Fruit fly (Drosophila melanogaster) whole organism, embryonic: Measurements from ENCODE around the gene RpS8.

ENCODE experiments used
- Atf3 ChIP-seq: fragments of 200-800 bp; sonication (Bioruptor generic); optimal IDR thresholded peaks from 3 replicates; lab custom pipeline; 2016; ENCODE audit warnings: missing biosample characterization, missing genetic modification characterization
- Bgb ChIP-seq: fragments of 200-800 bp; sonication (Bioruptor generic); IDR thresholded peaks from 2 replicates; pipeline ENCODE4 v1.3.6; 2022; ENCODE audit warnings: missing biosample characterization, missing genetic modification characterization; ENCODE audit not compliant: partially characterized antibody
- CG10543 ChIP-seq: fragments of 200-800 bp; sonication (Bioruptor generic); optimal IDR thresholded peaks from 3 replicates; lab custom pipeline; 2017; ENCODE audit warnings: missing biosample characterization, mild to moderate bottlenecking, missing genetic modification characterization, moderate library complexity
- CG11093 ChIP-seq: fragments of 200-800 bp; sonication (Bioruptor generic); IDR thresholded peaks from 3 replicates; pipeline ENCODE4 v1.3.6; 2022; ENCODE audit warnings: missing biosample characterization, missing genetic modification characterization
- CG11723 ChIP-seq: fragments of 200-800 bp; sonication (Bioruptor generic); optimal IDR thresholded peaks from 2 replicates; lab custom pipeline; 2017; ENCODE audit warnings: missing biosample characterization, mild to moderate bottlenecking, missing genetic modification characterization
- CG12299 ChIP-seq: fragments of 200-800 bp; sonication (Bioruptor generic); optimal IDR thresholded peaks from 2 replicates; lab custom pipeline; 2018; ENCODE audit warnings: missing biosample characterization, mild to moderate bottlenecking, missing genetic modification characterization
- CG12769 ChIP-seq: fragments of 200-800 bp; sonication (Bioruptor generic); optimal IDR thresholded peaks from 2 replicates; lab custom pipeline; 2019; ENCODE audit warnings: missing biosample characterization, mild to moderate bottlenecking, missing genetic modification characterization, moderate library complexity
- CG13287 ChIP-seq: fragments of 200-800 bp; sonication (Bioruptor generic); IDR thresholded peaks from 2 replicates; pipeline ENCODE4 v1.3.6; 2022; ENCODE audit warnings: missing biosample characterization, missing genetic modification characterization; ENCODE audit not compliant: partially characterized antibody
- CG15073 ChIP-seq: fragments of 200-800 bp; sonication (Bioruptor generic); optimal IDR thresholded peaks from 2 replicates; lab custom pipeline; 2016; ENCODE audit warnings: missing biosample characterization, missing genetic modification characterization
- CG1529 ChIP-seq: fragments of 200-800 bp; sonication (Bioruptor generic); optimal IDR thresholded peaks from 3 replicates; lab custom pipeline; 2018; ENCODE audit warnings: missing biosample characterization, missing genetic modification characterization
- CG16779 ChIP-seq: fragments of 200-800 bp; sonication (Bioruptor generic); IDR thresholded peaks from 2 replicates; pipeline ENCODE4 v1.3.6; 2022; ENCODE audit warnings: missing biosample characterization, missing genetic modification characterization
- CG16813 ChIP-seq: fragments of 200-800 bp; sonication (Bioruptor generic); IDR thresholded peaks from 3 replicates; pipeline ENCODE4 v1.3.6; 2022; ENCODE audit warnings: missing biosample characterization, missing genetic modification characterization; ENCODE audit not compliant: partially characterized antibody
- CG2875 ChIP-seq: fragments of 200-800 bp; sonication (Bioruptor generic); optimal IDR thresholded peaks from 2 replicates; lab custom pipeline; 2017; ENCODE audit warnings: missing biosample characterization, mild to moderate bottlenecking, missing genetic modification characterization, missing genetic modification reagents
- CG31365 ChIP-seq: fragments of 200-800 bp; sonication (Bioruptor generic); optimal IDR thresholded peaks from 2 replicates; lab custom pipeline; 2018; ENCODE audit warnings: missing biosample characterization, mild to moderate bottlenecking, missing genetic modification characterization
- CG32772 ChIP-seq: fragments of 200-800 bp; sonication (Bioruptor generic); IDR thresholded peaks from 2 replicates; pipeline ENCODE4 v1.3.6; 2022; ENCODE audit warnings: missing biosample characterization, missing genetic modification characterization
- CG42726 ChIP-seq: fragments of 200-800 bp; sonication (Bioruptor generic); IDR thresholded peaks from 2 replicates; pipeline ENCODE4 v1.3.6; 2022; ENCODE audit warnings: missing biosample characterization, missing genetic modification characterization; ENCODE audit not compliant: partially characterized antibody
- CG6813 ChIP-seq: fragments of 200-800 bp; sonication (Bioruptor generic); optimal IDR thresholded peaks from 2 replicates; lab custom pipeline; 2017; ENCODE audit warnings: missing biosample characterization, missing genetic modification characterization, mild to moderate bottlenecking, moderate library complexity, missing genetic modification reagents
- CG7745 ChIP-seq: fragments of 200-800 bp; sonication (Bioruptor generic); optimal IDR thresholded peaks from 2 replicates; lab custom pipeline; 2018; ENCODE audit warnings: missing biosample characterization, mild to moderate bottlenecking, missing genetic modification characterization, moderate library complexity
- D19A ChIP-seq: fragments of 200-800 bp; optimal IDR thresholded peaks from 3 replicates; lab custom pipeline; 2019; ENCODE audit warnings: missing biosample characterization, mild to moderate bottlenecking, missing genetic modification characterization, moderate library complexity
- Dip2 ChIP-seq: fragments of 200-800 bp; sonication (Bioruptor generic); IDR thresholded peaks from 2 replicates; pipeline ENCODE4 v1.3.6; 2022; ENCODE audit warnings: missing biosample characterization, missing genetic modification characterization
- Dref ChIP-seq: fragments of 200-800 bp; sonication (Bioruptor generic); IDR thresholded peaks from 2 replicates; pipeline ENCODE4 v1.3.6; 2022; ENCODE audit warnings: missing biosample characterization, missing genetic modification characterization
- Eip74EF ChIP-seq, 2 experiments: fragments of 200-800 bp in 1 of 2; fragments of >200 bp in 1 of 2; sonication (Bioruptor generic) in 1 of 2; optimal IDR thresholded peaks; 2 replicates each; lab custom pipeline; 2017 to 2019; ENCODE audit warnings: missing biosample characterization in 2 of 2, missing genetic modification characterization in 2 of 2, mild to moderate bottlenecking in 1 of 2, moderate library complexity in 1 of 2
- Gug ChIP-seq: fragments of 200-800 bp; sonication (Bioruptor generic); IDR thresholded peaks from 4 replicates; pipeline ENCODE4 v1.3.6; 2022; ENCODE audit warnings: missing biosample characterization, missing genetic modification characterization
- HLH4C ChIP-seq: fragments of 200-800 bp; sonication (Bioruptor generic); IDR thresholded peaks from 3 replicates; pipeline ENCODE4 v1.3.6; 2022; ENCODE audit warnings: missing biosample characterization, missing genetic modification characterization; ENCODE audit not compliant: partially characterized antibody
- Lhr ChIP-seq: fragments of 200-800 bp; sonication (Bioruptor generic); optimal IDR thresholded peaks from 3 replicates; lab custom pipeline; 2017; ENCODE audit warnings: mild to moderate bottlenecking, missing biosample characterization, missing genetic modification reagents, missing genetic modification characterization
- Mad ChIP-seq: fragments of 200-800 bp; sonication (Bioruptor generic); optimal IDR thresholded peaks from 2 replicates; lab custom pipeline; 2016; ENCODE audit warnings: missing biosample characterization, missing genetic modification characterization
- NC2β ChIP-seq: fragments of 200-800 bp; sonication (Bioruptor generic); optimal IDR thresholded peaks from 2 replicates; lab custom pipeline; 2016; ENCODE audit warnings: missing biosample characterization, missing genetic modification characterization
- Optix ChIP-seq: fragments of 200-800 bp; sonication (Bioruptor generic); IDR thresholded peaks from 3 replicates; pipeline ENCODE4 v1.3.6; 2022; ENCODE audit warnings: missing biosample characterization, missing genetic modification characterization
- Trl ChIP-seq, 3 experiments: fragments of >200 bp in 2 of 3; fragments of 200-800 bp in 1 of 3; sonication (Bioruptor generic) in 1 of 3; optimal IDR thresholded peaks; 2 replicates in 1 of 3; 3 replicates in 2 of 3; lab custom pipeline; 2016 to 2017; ENCODE audit warnings: missing biosample characterization in 1 of 3, missing genetic modification characterization in 1 of 3
- YL-1 ChIP-seq: fragments of 200-800 bp; sonication (Bioruptor generic); optimal IDR thresholded peaks from 3 replicates; lab custom pipeline; 2017; ENCODE audit warnings: missing biosample characterization, mild to moderate bottlenecking, missing genetic modification characterization
- ac ChIP-seq: fragments of 200-800 bp; sonication (Bioruptor generic); optimal IDR thresholded peaks from 3 replicates; lab custom pipeline; 2017; ENCODE audit warnings: missing biosample characterization, mild to moderate bottlenecking, missing genetic modification characterization
- aop ChIP-seq: fragments of 200-800 bp; sonication (Bioruptor generic); IDR thresholded peaks from 2 replicates; pipeline ENCODE4 v1.3.6; 2022; ENCODE audit warnings: missing biosample characterization, missing genetic modification characterization
- bab2 ChIP-seq: fragments of 200-800 bp; sonication (Bioruptor generic); optimal IDR thresholded peaks from 2 replicates; lab custom pipeline; 2016; ENCODE audit warnings: missing biosample characterization, missing genetic modification characterization
- cg ChIP-seq: fragments of 200-800 bp; sonication (Bioruptor generic); optimal IDR thresholded peaks from 3 replicates; lab custom pipeline; 2019; ENCODE audit warnings: missing biosample characterization, mild to moderate bottlenecking, missing genetic modification characterization, moderate library complexity
- chn ChIP-seq: fragments of 200-800 bp; sonication (Bioruptor generic); optimal IDR thresholded peaks from 2 replicates; lab custom pipeline; 2016; ENCODE audit warnings: missing biosample characterization, missing genetic modification characterization
- dan ChIP-seq: fragments of 200-800 bp; sonication (Bioruptor generic); IDR thresholded peaks from 2 replicates; pipeline ENCODE4 v1.3.6; 2022; ENCODE audit warnings: missing biosample characterization, missing genetic modification characterization
- dm ChIP-seq: fragments of 200-800 bp; sonication (Bioruptor generic); optimal IDR thresholded peaks from 3 replicates; lab custom pipeline; 2016; ENCODE audit warnings: missing biosample characterization, missing genetic modification characterization
- hbn ChIP-seq: fragments of 200-800 bp; sonication (Bioruptor generic); IDR thresholded peaks from 2 replicates; pipeline ENCODE4 v1.3.6; 2022; ENCODE audit warnings: missing biosample characterization, missing genetic modification characterization; ENCODE audit not compliant: partially characterized antibody
- kay ChIP-seq: fragments of 200-800 bp; sonication (Bioruptor generic); optimal IDR thresholded peaks from 2 replicates; lab custom pipeline; 2016; ENCODE audit warnings: missing biosample characterization, missing genetic modification characterization
- knrl ChIP-seq: fragments of 200-800 bp; sonication (Bioruptor generic); IDR thresholded peaks from 3 replicates; pipeline ENCODE4 v1.3.6; 2022; ENCODE audit warnings: missing biosample characterization, missing genetic modification characterization; ENCODE audit not compliant: partially characterized antibody
- oc ChIP-seq: fragments of 200-800 bp; sonication (Bioruptor generic); optimal IDR thresholded peaks from 2 replicates; lab custom pipeline; 2018; ENCODE audit warnings: missing biosample characterization, mild to moderate bottlenecking, missing genetic modification characterization, moderate library complexity
- prd ChIP-seq, 3 experiments: fragments of >200 bp in 2 of 3; fragments of 200-800 bp in 1 of 3; sonication (Bioruptor generic) in 1 of 3; optimal IDR thresholded peaks in 2 of 3; IDR thresholded peaks in 1 of 3; 2 replicates in 2 of 3; 3 replicates in 1 of 3; pipeline versions ENCODE4 v1.3.6 to Lab custom; 2017 to 2022; ENCODE audit warnings: missing biosample characterization in 1 of 3, missing genetic modification characterization in 1 of 3
- ro ChIP-seq: fragments of 200-800 bp; sonication (Bioruptor generic); IDR thresholded peaks from 2 replicates; pipeline ENCODE4 v1.3.6; 2022; ENCODE audit warnings: missing biosample characterization, missing genetic modification characterization
- row ChIP-seq: fragments of 200-800 bp; sonication (Bioruptor generic); IDR thresholded peaks from 3 replicates; pipeline ENCODE4 v1.3.6; 2022; ENCODE audit warnings: missing biosample characterization, missing genetic modification characterization
- scrt ChIP-seq: fragments of 200-800 bp; sonication (Bioruptor generic); optimal IDR thresholded peaks from 2 replicates; lab custom pipeline; 2018; ENCODE audit warnings: missing biosample characterization, mild to moderate bottlenecking, missing genetic modification characterization, moderate library complexity
- sd ChIP-seq: fragments of 200-800 bp; sonication (Bioruptor generic); optimal IDR thresholded peaks from 3 replicates; lab custom pipeline; 2018; ENCODE audit warnings: missing biosample characterization, mild to moderate bottlenecking, missing genetic modification characterization, moderate library complexity
- sima ChIP-seq: fragments of 200-800 bp; sonication (Bioruptor generic); optimal IDR thresholded peaks from 2 replicates; lab custom pipeline; 2016; ENCODE audit warnings: missing biosample characterization, missing genetic modification characterization
- sr ChIP-seq: fragments of 200-800 bp; sonication (Bioruptor generic); IDR thresholded peaks from 3 replicates; pipeline ENCODE4 v1.3.6; 2022; ENCODE audit warnings: missing biosample characterization, missing genetic modification characterization
- z ChIP-seq: fragments of 200-800 bp; sonication (Bioruptor generic); IDR thresholded peaks from 3 replicates; pipeline ENCODE4 v1.3.6; 2022; ENCODE audit warnings: missing biosample characterization, missing genetic modification characterization

Gene RpS8

DNA sequence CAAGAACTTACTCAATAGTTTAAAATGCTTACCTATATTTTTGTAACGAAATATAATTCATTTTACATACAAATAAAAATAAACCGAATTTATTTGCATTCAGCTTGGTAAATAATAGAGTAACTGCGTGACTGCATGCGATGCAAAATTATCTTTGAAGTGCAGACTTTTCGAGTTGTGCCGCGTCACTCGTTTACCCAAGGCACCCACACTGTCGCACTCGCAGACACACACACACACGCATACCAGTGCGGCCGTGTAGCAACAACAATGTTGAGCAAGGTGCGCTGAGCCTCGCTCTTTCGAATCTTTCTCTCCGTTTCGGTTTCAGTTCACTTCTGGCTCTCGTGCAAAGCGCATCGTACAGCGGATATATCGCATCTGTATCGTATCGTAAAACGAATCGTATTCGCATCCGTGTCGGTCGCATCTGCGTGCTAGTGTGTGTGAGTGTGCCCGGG, 15.4 kb downstream of the RpS8 start, which contains the start of gene CG31038 (continued):
- TF ChIP-seq dm (no peak), CG1529 (no peak), Bgb (GFP tag; lab: Robert Waterston, UW) (peak; percentile 56), Dip2 (GFP tag; lab: Robert Waterston, UW) (no peak), CG15073 (GFP tag; lab: Kevin White, UChicago) (no peak), ro (GFP tag; lab: Robert Waterston, UW) (no peak), Atf3 (GFP tag; lab: Kevin White, UChicago) (no peak), Trl (optimal IDR thresholded peaks at IDR 0.05; lab: Kevin White, UChicago) (peak; percentile 53 to 79), Trl (GFP tag; optimal IDR thresholded peaks at IDR 0.05; lab: Kevin White, UChicago) (peak; percentile 23), HLH4C (GFP tag; lab: Robert Waterston, UW) (peak; percentile 42; the same call in 1 of the 3 replicates), dan (GFP tag; lab: Robert Waterston, UW) (no peak), knrl (GFP tag; lab: Robert Waterston, UW) (no peak), z (GFP tag; lab: Robert Waterston, UW) (peak; percentile 80), sima (GFP tag; lab: Kevin White, UChicago) (no peak), Eip74EF (GFP tag; optimal IDR thresholded peaks at IDR 0.05; lab: Kevin White, UChicago) (peak in 1 of 2 experiments; percentile 4), ac (GFP tag; lab: Kevin White, UChicago) (no peak), scrt (no peak), Gug (GFP tag; lab: Robert Waterston, UW) (no peak), YL-1 (GFP tag; lab: Kevin White, UChicago) (no peak), NC2β (GFP tag; lab: Kevin White, UChicago) (no peak), CG13287 (GFP tag; lab: Robert Waterston, UW) (peak; percentile 57; the same call in 1 of the 2 replicates), row (GFP tag; lab: Robert Waterston, UW) (peak; percentile 41; the same call in 2 of the 3 replicates), CG7745 (tag; lab: Kevin White, UChicago) (no peak), CG11723 (GFP tag; lab: Kevin White, UChicago) (peak; percentile 38), aop (GFP tag; lab: Robert Waterston, UW) (0 out of 2 replicates have a peak, but pooled peaks have one; percentile 3), chn (GFP tag; lab: Kevin White, UChicago) (peak; percentile 26), bab2 (GFP tag; lab: Kevin White, UChicago) (no peak), Dref (GFP tag; lab: Robert Waterston, UW) (no peak), CG12299 (tag; lab: Kevin White, UChicago) (no peak), Mad (GFP tag; lab: Kevin White, UChicago) (no peak), CG11093 (GFP tag; lab: Robert Waterston, UW) (no peak), CG12769 (tag; lab: Kevin White, UChicago) (peak; percentile 37), CG16813 (GFP tag; lab: Robert Waterston, UW) (peak; percentile 37; the same call in 1 of the 3 replicates), CG42726 (GFP tag; lab: Robert Waterston, UW) (peak; percentile 63; the same call in 1 of the 2 replicates), CG31365 (tag; lab: Kevin White, UChicago) (no peak), CG6813 (GFP tag; lab: Kevin White, UChicago) (no peak), Lhr (GFP tag; lab: Kevin White, UChicago) (no peak), CG32772 (no peak), cg (GFP tag; lab: Kevin White, UChicago) (peak; percentile 97), hbn (no peak), oc (tag; lab: Kevin White, UChicago) (no peak), D19A (tag; lab: Kevin White, UChicago) (peak; percentile 91), CG10543 (GFP tag; lab: Kevin White, UChicago) (peak; percentile 34), CG16779 (GFP tag; lab: Robert Waterston, UW) (no peak), sd (tag; lab: Kevin White, UChicago) (no peak), kay (GFP tag; lab: Kevin White, UChicago) (peak; percentile 43), CG2875 (GFP tag; lab: Kevin White, UChicago) (no peak), prd (optimal IDR thresholded peaks at IDR 0.05; lab: Kevin White, UChicago) (no peak), prd (GFP tag; IDR thresholded peaks at IDR 0.05; lab: Robert Waterston, UW) (no peak; the same call in 2 of the 3 replicates), sr (GFP tag; lab: Robert Waterston, UW) (no peak), Optix (GFP tag; lab: Robert Waterston, UW) (0 out of 3 replicates have a peak, but pooled peaks have one; percentile 26)
